Worm (Caenorhabditis elegans): Measurements from ENCODE around the gene srh-212.

The srh-212 gene

ce11 chrV:3605325-3605724, 8.4 kb upstream of the srh-212 start, which contains the start of gene T22F3.8:
Gene T22F3.8, minus strand, starts transcription at chrV:3605425.
- TF ChIP-seq unc-62 (GFP tag; optimal IDR thresholded peaks at IDR 0.05) = no peak

- TF ChIP-seq unc-62 (GFP tag; optimal IDR thresholded peaks at IDR 0.05) = no peak
These were observed 3.6 kb upstream of the srh-212 start, which contains the start of gene T22F3.7 for ce11 chrV:3600570-3600969. Gene T22F3.7, minus strand, starts transcription at chrV:3600670.

ce11 chrV:3594936-3595335, 2.0 kb downstream of the srh-212 start, which contains the start of gene srh-213:
Gene srh-213, minus strand, starts transcription at chrV:3595036.
- no peak for TF ChIP-seq unc-62 (GFP tag; optimal IDR thresholded peaks at IDR 0.05)

ce11 chrV:3592099-3592498, 4.9 kb downstream of the srh-212 start, which contains the start of gene T22F3.12:
Gene T22F3.12, minus strand, starts transcription at chrV:3592199.
- no peak for TF ChIP-seq unc-62 (GFP tag; optimal IDR thresholded peaks at IDR 0.05)

ce11 chrV:3588223-3588622, 8.7 kb downstream of the srh-212 start:
- TF ChIP-seq unc-62 (GFP tag; optimal IDR thresholded peaks at IDR 0.05) = no peak

DNA sequence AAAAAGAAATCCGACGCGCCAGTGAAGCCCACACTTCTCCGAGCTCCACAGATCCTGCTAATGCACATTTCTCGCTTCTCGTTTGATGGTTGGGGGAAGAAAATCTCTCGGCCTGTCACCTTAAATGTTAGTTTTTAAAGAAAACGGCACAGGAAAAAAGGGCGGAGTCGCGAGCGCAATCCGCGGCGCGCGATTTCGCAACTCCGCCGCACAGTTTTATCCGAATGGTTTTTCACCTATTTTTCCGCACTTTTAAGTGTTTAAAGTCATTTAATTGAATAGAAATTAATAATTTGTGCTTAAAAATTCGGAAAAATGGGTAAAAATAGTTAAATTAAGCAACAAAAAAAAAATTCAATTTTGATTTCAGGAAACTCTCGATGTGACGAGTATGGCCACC, 9.3 kb downstream of the srh-212 start:
- no peak for TF ChIP-seq unc-62 (GFP tag; optimal IDR thresholded peaks at IDR 0.05)

DNA sequence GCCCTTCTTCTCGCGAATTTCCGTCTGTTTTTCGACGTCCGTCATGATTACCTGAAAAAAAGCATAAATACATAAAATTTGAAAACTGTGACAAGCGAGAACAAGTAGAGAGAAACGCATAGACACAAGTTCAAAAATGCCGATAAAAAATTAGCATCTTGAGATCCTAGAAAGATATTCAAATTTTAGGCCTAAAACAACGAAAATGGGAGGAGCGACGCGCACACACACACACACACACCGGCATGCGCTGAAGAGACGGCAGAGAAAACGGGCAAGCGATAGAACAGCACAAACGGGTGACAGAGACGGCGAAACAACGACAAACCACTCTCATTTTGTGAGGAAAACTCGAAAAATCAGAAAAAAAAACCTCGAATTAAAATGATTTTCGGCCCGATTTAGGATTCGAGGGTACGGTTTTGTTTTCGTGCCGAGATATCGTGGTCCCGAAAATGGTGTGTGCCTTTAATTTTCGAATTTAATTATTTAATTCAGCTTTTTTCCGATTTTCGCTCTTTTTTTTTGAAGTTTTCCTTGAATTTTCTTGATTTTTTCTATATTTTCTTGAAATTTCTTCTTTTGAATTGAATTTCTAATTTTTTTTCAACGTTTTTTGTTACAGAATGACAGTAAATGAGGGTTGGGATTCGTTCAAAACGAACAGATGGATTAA, 10.8 kb downstream of the srh-212 start, which contains the start of the genes rpl-11.1 and T22F3.2:
Gene rpl-11.1, minus strand, starts transcription at position 51 of the 676 bp plus-strand sequence.
Gene T22F3.2, plus strand, starts transcription at position 626 of the 676 bp plus-strand sequence.
- no peak for TF ChIP-seq unc-62 (GFP tag; optimal IDR thresholded peaks at IDR 0.05)

- no peak for TF ChIP-seq unc-62 (GFP tag; optimal IDR thresholded peaks at IDR 0.05)
These were observed 11.9 kb downstream of the srh-212 start for ce11 chrV:3585011-3585410.

- no peak for TF ChIP-seq unc-62 (GFP tag; optimal IDR thresholded peaks at IDR 0.05)
These were observed 13.3 kb downstream of the srh-212 start for ce11 chrV:3583622-3584021.

DNA sequence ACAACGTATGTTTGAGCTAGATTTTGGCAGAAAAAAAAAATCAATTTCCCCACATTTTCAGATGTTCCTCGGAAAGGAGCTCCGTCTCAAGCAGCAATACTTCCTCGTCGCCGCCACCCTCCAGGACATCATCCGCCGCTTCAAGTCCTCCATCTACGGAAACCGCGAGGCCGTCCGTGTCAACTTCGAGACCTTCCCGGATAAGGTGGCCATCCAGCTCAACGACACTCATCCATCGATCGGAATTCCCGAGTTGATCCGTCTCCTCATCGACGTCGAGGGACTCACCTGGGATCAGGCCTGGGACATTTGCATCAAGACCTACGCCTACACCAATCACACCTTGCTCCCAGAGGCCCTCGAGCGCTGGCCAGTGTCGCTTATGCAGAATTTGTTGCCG, 14.3 kb downstream of the srh-212 start:
- no peak for TF ChIP-seq unc-62 (GFP tag; optimal IDR thresholded peaks at IDR 0.05)

ce11 chrV:3582086-3582485, 14.9 kb downstream of the srh-212 start:
- no peak for TF ChIP-seq unc-62 (GFP tag; optimal IDR thresholded peaks at IDR 0.05)

DNA sequence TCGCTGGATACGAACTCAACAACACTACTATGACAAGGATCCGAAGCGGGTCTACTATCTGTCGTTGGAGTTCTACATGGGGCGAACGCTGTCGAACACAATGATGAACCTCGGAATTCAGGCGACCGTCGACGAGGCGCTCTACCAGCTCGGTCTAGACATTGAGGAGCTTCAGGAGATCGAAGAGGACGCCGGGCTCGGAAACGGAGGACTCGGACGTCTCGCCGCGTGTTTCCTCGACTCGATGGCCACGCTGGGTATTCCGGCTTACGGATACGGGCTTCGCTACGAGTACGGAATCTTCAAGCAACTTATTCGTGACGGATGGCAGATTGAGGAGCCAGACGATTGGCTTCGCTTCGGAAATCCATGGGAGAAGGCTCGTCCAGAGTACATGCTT, 15.3 kb downstream of the srh-212 start:
- no peak for TF ChIP-seq unc-62 (GFP tag; optimal IDR thresholded peaks at IDR 0.05)

DNA sequence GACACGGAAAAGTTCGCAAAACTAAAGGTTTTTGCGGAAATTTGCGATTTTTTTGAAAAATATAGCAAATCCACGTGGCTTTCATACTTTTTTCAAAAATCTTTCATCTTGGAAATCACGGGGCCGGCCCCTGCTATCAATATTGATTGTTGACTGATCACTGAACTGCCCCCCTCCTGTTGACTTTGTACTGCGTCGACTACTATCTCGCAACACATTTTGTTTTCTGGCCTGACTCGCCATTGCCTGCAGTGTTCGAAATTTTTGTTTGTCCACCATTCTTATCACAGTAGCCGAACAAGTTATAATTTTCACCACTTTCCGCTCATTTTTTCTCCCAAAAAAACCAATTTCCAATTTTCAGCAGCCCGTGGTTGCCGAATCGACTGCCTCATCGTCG, 15.9 kb downstream of the srh-212 start:
- TF ChIP-seq unc-62 (GFP tag; optimal IDR thresholded peaks at IDR 0.05) = no peak

- TF ChIP-seq unc-62 (GFP tag; optimal IDR thresholded peaks at IDR 0.05) = no peak
These were observed 16.6 kb downstream of the srh-212 start for ce11 chrV:3580385-3580784.

DNA sequence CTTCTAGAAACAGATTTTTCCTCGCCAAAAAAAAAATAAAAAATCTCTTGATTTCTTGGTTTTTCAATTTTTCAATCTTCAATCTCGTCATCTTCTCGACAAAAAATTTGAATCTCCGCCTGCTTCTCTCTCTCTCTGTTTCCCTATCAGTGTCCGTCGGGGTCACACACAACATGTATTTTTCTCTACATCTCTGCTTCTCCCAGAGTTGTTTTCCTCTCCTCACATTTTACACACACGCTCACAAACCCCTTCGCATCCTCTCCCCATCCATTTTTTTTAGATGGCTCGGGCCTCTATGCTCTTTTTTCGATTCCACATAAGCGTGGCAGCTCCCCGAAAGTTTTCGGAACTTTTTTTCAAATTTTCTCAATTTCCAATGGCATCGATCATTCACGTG, 17.2 kb downstream of the srh-212 start:
- TF ChIP-seq unc-62 (GFP tag; optimal IDR thresholded peaks at IDR 0.05) = no peak

DNA sequence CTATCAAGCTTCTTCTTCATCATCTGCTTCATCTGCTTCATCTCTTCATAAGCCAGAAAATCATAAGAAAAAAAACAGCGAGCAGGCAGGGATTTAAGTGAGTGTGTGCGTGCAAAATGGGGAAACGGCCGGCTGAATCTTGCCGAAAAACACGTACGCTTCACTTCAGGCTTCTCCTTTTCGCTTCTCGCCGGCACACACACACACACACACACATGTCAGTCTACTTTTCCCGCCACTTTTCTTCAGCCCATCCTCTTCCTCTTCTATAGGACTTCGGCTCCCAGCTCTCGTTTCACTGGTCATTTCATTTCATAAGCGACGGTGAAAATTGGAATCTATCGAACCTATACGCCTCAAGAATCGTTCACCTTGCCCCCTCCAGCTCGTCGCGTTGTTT, 17.7 kb downstream of the srh-212 start:
- no peak for TF ChIP-seq unc-62 (GFP tag; optimal IDR thresholded peaks at IDR 0.05)

ce11 chrV:3578813-3579212, 18.1 kb downstream of the srh-212 start, which contains the start of gene pygl-1:
Gene pygl-1, plus strand, starts transcription at chrV:3579023.
- no peak for TF ChIP-seq unc-62 (GFP tag; optimal IDR thresholded peaks at IDR 0.05)

Data from whole organism, dauer.